Worm (Caenorhabditis elegans) whole organism, midembryonic: Measurements from ENCODE around the gene F26D11.2.

Source experiments
- T22C8.4 ChIP-seq: fragments of 200-800 bp; sonication (Bioruptor generic); IDR thresholded peaks from 2 replicates; pipeline ENCODE4 v1.3.6; 2022; ENCODE audit warnings: missing genetic modification characterization, missing compliant biosample characterization
- flt-1 ChIP-seq: fragments of 200-800 bp; sonication (Bioruptor generic); IDR thresholded peaks from 2 replicates; pipeline ENCODE4 v1.3.6; 2022; ENCODE audit warnings: missing genetic modification characterization, missing compliant biosample characterization
- med-1 ChIP-seq: sonication (generic microtip); optimal IDR thresholded peaks from 2 replicates; lab custom pipeline; 2017; ENCODE audit warnings: missing genetic modification characterization, mild to moderate bottlenecking, missing compliant biosample characterization, antibody characterized with exemption, missing genetic modification reagents; ENCODE audit not compliant: insufficient read depth
- ref-1 ChIP-seq: fragments of 200-800 bp; sonication (Bioruptor generic); conservative IDR thresholded peaks from 2 replicates; pipeline ENCODE4 v1.3.6; 2022; ENCODE audit warnings: missing genetic modification reagents, missing genetic modification characterization, missing compliant biosample characterization
- tab-1 ChIP-seq: fragments of 200-800 bp; sonication (Bioruptor generic); IDR thresholded peaks from 2 replicates; pipeline ENCODE4 v1.3.6; 2022; ENCODE audit warnings: missing genetic modification characterization, missing compliant biosample characterization
- ztf-29 ChIP-seq: fragments of 200-800 bp; sonication (Bioruptor generic); IDR thresholded peaks from 2 replicates; pipeline ENCODE4 v1.3.6; 2022; ENCODE audit warnings: missing genetic modification reagents, missing genetic modification characterization, missing compliant biosample characterization

- TF ChIP-seq med-1 (no peak), flt-1 (GFP tag; lab: Robert Waterston, UW) (no peak), ref-1 (no peak), tab-1 (no peak), T22C8.4 (GFP tag; lab: Robert Waterston, UW) (no peak), ztf-29 (GFP tag; lab: Robert Waterston, UW) (no peak)
Observed at ce11 chrV:7925483-7925882, 33.6 kb upstream of the F26D11.2 start, which contains the start of gene srsx-7.
